Worm (Caenorhabditis elegans) whole organism, young adult: ENCODE data around the gene csr-1.

ENCODE experiments used
- sea-2 ChIP-seq: fragments of 200-800 bp; sonication (Bioruptor generic); IDR thresholded peaks from 2 replicates; pipeline ENCODE4 v1.3.6; 2022; ENCODE audit warnings: missing genetic modification characterization, missing compliant biosample characterization
- snpc-1.3 ChIP-seq: sonication (generic microtip); optimal IDR thresholded peaks from 2 replicates; lab custom pipeline; 2017; ENCODE audit warnings: missing genetic modification characterization, mild to moderate bottlenecking, missing compliant biosample characterization, antibody characterized with exemption, moderate library complexity, missing genotype, missing genetic modification reagents; ENCODE audit not compliant: insufficient read depth
- somi-1 ChIP-seq: fragments of 200-800 bp; sonication (Bioruptor generic); optimal IDR thresholded peaks from 2 replicates; lab custom pipeline; 2018; ENCODE audit warnings: mild to moderate bottlenecking, missing genetic modification characterization, missing compliant biosample characterization

ce11 chrIV:7926102-7926840 is 30.8 kb upstream of the csr-1 start, which contains the start of gene rps-2:
- no peak for TF ChIP-seq somi-1 (GFP tag; lab: Kevin White, UChicago)
- no peak for TF ChIP-seq sea-2
- TF ChIP-seq snpc-1.3 (tag; lab: Kevin White, UChicago) = peak; percentile 28
